Worm (Caenorhabditis elegans): ENCODE results near the gene K07F5.14.
"Not testable (repeated sequence)": the region's sequence is repeated elsewhere in the genome, so short reads cannot be mapped to it uniquely, and the experiment has no call there.

The K07F5.14 gene

DNA sequence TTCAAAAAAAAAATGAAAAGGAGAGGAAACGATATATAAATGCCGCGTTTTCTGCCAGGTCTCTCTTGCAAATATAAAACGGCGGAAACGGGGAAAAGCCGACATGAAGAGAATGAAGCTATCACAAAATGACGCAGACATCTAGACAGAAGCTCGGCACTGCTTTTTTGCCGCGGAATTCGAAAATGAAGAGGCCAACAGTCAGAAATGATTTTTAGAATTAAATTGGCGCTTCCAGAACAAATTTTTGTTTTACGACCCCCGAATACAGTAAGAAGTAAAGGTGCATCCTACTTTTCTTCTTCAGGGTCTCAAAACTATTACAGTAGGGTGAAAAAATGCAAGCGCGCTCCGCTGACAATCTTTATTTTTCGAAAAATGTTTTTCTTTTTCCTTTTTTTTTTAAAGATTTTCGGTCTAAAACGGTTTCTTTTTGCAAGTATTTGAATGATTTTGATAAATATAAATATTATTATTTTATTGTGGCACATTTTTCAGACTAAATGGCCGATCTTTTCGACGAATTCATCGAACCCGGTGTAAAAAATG is 36.8 kb upstream of the K07F5.14 start, which contains the start of gene mtr-4:
TSS of gene mtr-4 (plus strand) at position 499 of the 549 bp plus-strand sequence.
- TF ChIP-seq nhr-2 (tag; optimal IDR thresholded peaks at IDR 0.05), result no peak
- TF ChIP-seq cnd-1 (tag; optimal IDR thresholded peaks at IDR 0.05), result no peak
- no peak for TF ChIP-seq elt-3 (tag; optimal IDR thresholded peaks at IDR 0.05)
- no peak for TF ChIP-seq tbx-8 (GFP tag; optimal IDR thresholded peaks at IDR 0.05)
- TF ChIP-seq nhr-76 (tag; optimal IDR thresholded peaks at IDR 0.05), result no peak
- TF ChIP-seq mep-1 (tag; optimal IDR thresholded peaks at IDR 0.05), result no peak
- TF ChIP-seq nhr-28 (tag; optimal IDR thresholded peaks at IDR 0.05), result no peak
- no peak for TF ChIP-seq nhr-237 (tag; optimal IDR thresholded peaks at IDR 0.05)
- TF ChIP-seq sptf-1 (tag; optimal IDR thresholded peaks at IDR 0.05), result no peak
- TF ChIP-seq unc-62 (GFP tag; optimal IDR thresholded peaks at IDR 0.05), result no peak

DNA sequence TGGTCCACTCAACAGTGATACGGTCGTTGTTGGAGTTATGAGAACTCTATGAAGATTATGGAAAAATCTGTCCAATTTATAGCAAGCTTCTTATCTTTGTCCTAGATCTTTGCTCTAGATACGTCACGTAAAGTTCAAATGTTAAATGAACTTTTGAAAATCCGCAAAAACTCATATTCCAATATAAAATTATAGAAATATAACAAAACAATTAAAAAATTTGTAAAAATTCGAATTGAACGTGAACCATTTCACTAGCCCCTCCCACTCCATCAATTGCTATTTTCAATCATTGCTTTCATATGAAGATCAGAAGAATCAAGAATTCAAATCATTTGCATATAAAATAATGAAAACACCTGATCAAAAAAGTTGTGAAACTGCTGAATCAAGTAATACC is 29.4 kb upstream of the K07F5.14 start, which contains the start of gene kin-21:
TSS of gene kin-21 (plus strand) at position 301 of the 400 bp plus-strand sequence.
- TF ChIP-seq ceh-83 (GFP tag; optimal IDR thresholded peaks at IDR 0.05) (no peak), tbx-8 (GFP tag; optimal IDR thresholded peaks at IDR 0.05) (no peak), lin-32 (GFP tag; optimal IDR thresholded peaks at IDR 0.05) (no peak), unc-62 (GFP tag; optimal IDR thresholded peaks at IDR 0.05) (no peak), ztf-11 (tag; optimal IDR thresholded peaks at IDR 0.05) (no peak), blmp-1 (tag; optimal IDR thresholded peaks at IDR 0.05) (no peak), ces-1 (GFP tag; optimal IDR thresholded peaks at IDR 0.05) (no peak), ceh-39 (tag; optimal IDR thresholded peaks at IDR 0.05) (no peak), unc-120 (tag; optimal IDR thresholded peaks at IDR 0.05; ENCODE audit: poor library complexity, severe bottlenecking) (no peak), bed-3 (GFP tag; optimal IDR thresholded peaks at IDR 0.05) (no peak), sptf-1 (tag; optimal IDR thresholded peaks at IDR 0.05) (no peak), drap-1 (GFP tag; optimal IDR thresholded peaks at IDR 0.05) (no peak), nhr-12 (tag; optimal IDR thresholded peaks at IDR 0.05) (no peak), flh-1 (GFP tag; optimal IDR thresholded peaks at IDR 0.05) (no peak), elt-3 (tag; optimal IDR thresholded peaks at IDR 0.05) (no peak), sem-2 (GFP tag; optimal IDR thresholded peaks at IDR 0.05) (no peak), ham-2 (GFP tag; optimal IDR thresholded peaks at IDR 0.05) (no peak), nhr-237 (tag; optimal IDR thresholded peaks at IDR 0.05) (no peak)

DNA sequence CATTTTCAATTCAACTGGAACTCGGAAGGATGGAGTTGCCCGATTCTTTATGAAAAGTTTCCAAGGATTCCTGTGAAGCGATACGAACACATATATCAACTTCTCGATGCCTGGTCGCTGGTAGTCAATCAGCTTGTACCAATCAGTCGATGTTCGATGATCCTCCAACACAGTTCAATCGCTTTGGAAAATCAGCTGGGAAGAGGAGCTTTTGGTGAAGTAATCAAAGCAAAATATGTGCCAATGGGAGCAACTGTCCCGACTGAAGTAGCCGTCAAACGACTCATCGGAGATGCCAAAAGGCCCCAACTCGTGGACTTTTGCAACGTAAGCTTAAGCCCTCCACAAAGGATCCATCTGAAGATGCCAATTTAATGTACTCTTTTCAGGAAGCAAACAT is 28.7 kb upstream of the K07F5.14 start:
- TF ChIP-seq ztf-11 (tag; optimal IDR thresholded peaks at IDR 0.05) (no peak), mep-1 (tag; optimal IDR thresholded peaks at IDR 0.05) (no peak), sptf-1 (tag; optimal IDR thresholded peaks at IDR 0.05) (no peak), sem-2 (GFP tag; optimal IDR thresholded peaks at IDR 0.05) (no peak), mab-5 (tag; optimal IDR thresholded peaks at IDR 0.05) (no peak), unc-62 (GFP tag; optimal IDR thresholded peaks at IDR 0.05) (no peak), flh-1 (GFP tag; optimal IDR thresholded peaks at IDR 0.05) (no peak), tbx-8 (GFP tag; optimal IDR thresholded peaks at IDR 0.05) (no peak), blmp-1 (tag; optimal IDR thresholded peaks at IDR 0.05) (no peak), lin-13 (tag; optimal IDR thresholded peaks at IDR 0.05) (no peak), zip-8 (tag; optimal IDR thresholded peaks at IDR 0.05) (no peak), ceh-43 (GFP tag; optimal IDR thresholded peaks at IDR 0.05) (no peak), lsy-2 (tag; optimal IDR thresholded peaks at IDR 0.05) (no peak), snpc-4 (tag; optimal IDR thresholded peaks at IDR 0.05) (no peak)

DNA sequence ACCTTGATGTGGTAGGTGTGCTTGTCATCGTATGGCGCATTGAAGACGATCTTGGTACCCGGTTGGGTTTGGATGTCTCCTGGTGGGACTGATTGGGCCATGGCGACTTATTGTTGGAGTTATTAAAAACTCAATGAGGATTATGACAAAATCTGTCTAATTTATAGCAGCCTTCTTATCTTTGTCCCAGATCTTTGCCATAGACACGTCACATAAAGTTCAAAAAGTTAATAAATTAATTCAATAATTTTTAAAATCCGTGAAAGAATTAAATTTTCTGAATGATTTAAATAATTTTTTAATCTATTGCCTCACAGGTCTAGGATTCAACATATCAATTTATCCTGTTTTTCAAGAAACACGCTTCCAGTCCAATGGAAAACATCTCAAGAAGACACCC is 25.7 kb upstream of the K07F5.14 start, which contains the start of gene msp-81:
TSS of gene msp-81 (minus strand) at position 101 of the 400 bp plus-strand sequence.
- no peak for TF ChIP-seq snpc-4 (tag; optimal IDR thresholded peaks at IDR 0.05)
- TF ChIP-seq nhr-2 (tag; optimal IDR thresholded peaks at IDR 0.05), result no peak
- TF ChIP-seq ceh-83 (GFP tag; optimal IDR thresholded peaks at IDR 0.05), result no peak

DNA sequence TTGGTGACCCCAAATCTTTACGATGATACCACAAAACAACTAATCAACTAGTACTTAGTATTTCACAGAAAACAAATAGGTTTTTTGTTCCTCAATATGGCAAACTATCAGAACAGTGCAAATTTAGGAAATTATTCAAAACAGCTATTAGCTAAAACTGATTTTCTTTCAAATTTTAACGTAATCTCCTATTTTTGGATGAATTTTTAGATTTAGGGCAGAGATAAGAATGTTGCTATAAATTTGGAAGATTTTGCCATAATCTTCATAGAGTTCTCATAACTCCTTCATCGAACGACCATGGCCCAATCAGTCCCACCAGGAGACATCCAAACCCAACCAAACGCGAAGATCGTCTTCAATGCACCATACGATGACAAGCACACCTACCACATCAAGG is 24.7 kb upstream of the K07F5.14 start, which contains the start of gene msp-10:
TSS of gene msp-10 (plus strand) at position 301 of the 400 bp plus-strand sequence.
- TF ChIP-seq lin-13 (tag; optimal IDR thresholded peaks at IDR 0.05); M03D4.4 (tag; optimal IDR thresholded peaks at IDR 0.05); ham-2 (GFP tag; optimal IDR thresholded peaks at IDR 0.05): not testable (repeated sequence)
